Worm (Caenorhabditis elegans) whole organism, L1 larva: ENCODE data around the gene C08D8.1.
"Not testable (repeated sequence)": the region's sequence is repeated elsewhere in the genome, so short reads cannot be mapped to it uniquely, and the experiment has no call there.

ENCODE experiments used
- aly-2 ChIP-seq: fragments of 150-350 bp; optimal IDR thresholded peaks from 2 replicates; lab custom pipeline; 2014; ENCODE audit warnings: missing biosample characterization, missing genetic modification characterization
- ama-1 ChIP-seq: fragments of 150-350 bp; optimal IDR thresholded peaks from 2 replicates; lab custom pipeline; 2014
- jun-1 ChIP-seq: fragments of 150-350 bp; optimal IDR thresholded peaks from 2 replicates; lab custom pipeline; 2014; ENCODE audit warnings: missing biosample characterization, missing genetic modification reagents, missing genetic modification characterization
- unc-130 ChIP-seq: fragments of 150-350 bp; optimal IDR thresholded peaks from 2 replicates; lab custom pipeline; 2017; ENCODE audit warnings: missing biosample characterization, missing genetic modification characterization, inconsistent platforms

ce11 chrV:8340924-8341323, 4.6 kb upstream of the C08D8.1 start, which contains the start of gene C08D8.7:
- not testable (repeated sequence) for TF ChIP-seq jun-1 (tag; lab: Kevin White, UChicago); unc-130 (tag; lab: Kevin White, UChicago); ama-1 (lab: Kevin White, UChicago); aly-2 (tag; lab: Kevin White, UChicago)
